ENCODE assay signal across 5 fruit fly cellular contexts in the genomic region with DNA sequence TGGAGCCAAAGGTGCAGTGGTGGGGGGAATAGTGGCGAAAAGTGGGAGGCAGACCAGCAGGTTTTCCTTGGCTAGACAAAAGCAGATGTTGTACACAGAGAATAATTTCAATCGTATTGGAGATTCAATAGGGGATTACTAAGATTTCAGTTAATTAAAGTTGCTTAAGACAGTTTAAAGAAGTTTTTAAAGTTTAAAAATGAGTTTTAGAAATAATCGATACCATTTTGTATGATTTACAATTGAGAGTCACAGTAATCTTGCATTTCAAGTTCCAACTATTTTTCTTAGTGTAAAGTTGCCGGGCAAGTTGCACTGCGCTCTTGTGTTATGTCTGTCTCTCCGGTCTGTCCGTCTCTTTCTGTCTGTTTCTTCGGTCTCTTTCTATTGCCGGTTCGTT.
A peak's percentile ranks its signal among the peaks of the same experiment; 100 is the strongest.
TF ChIP-seq lines count a peak whose summit lies in the region.

No protein-coding gene starts in this region.

TF ChIP-seq in whole organism, adult, 20 proteins besides CTCF, POLR2A, EP300 and RAD21 (continued from another document):
- TF ChIP-seq CG14711 (tag; optimal IDR thresholded peaks at IDR 0.05; lab: Kevin White, UChicago): peak; percentile 45

TF ChIP-seq in whole organism, embryonic, 481 proteins besides CTCF, POLR2A, EP300 and RAD21 (continued from another document and continues in another):
- 0 out of 2 replicates have a peak, but pooled peaks have one; percentile 18 for TF ChIP-seq Gsc (GFP tag; IDR thresholded peaks at IDR 0.05; lab: Robert Waterston, UW)
- peak; percentile 72 for TF ChIP-seq row (GFP tag; IDR thresholded peaks at IDR 0.05; lab: Robert Waterston, UW)
- TF ChIP-seq unpg (GFP tag; optimal IDR thresholded peaks at IDR 0.05; lab: Kevin White, UChicago): peak; percentile 44
- peak; percentile 44 for TF ChIP-seq H2.0 (GFP tag; IDR thresholded peaks at IDR 0.05; lab: Robert Waterston, UW)
- peak; percentile 41 for TF ChIP-seq Ets65A (GFP tag; lab: Kevin White, UChicago)
- TF ChIP-seq ind (GFP tag; optimal IDR thresholded peaks at IDR 0.05; lab: Kevin White, UChicago): peak; percentile 47
- TF ChIP-seq B-H1 (GFP tag; IDR thresholded peaks at IDR 0.05; lab: Robert Waterston, UW): peak; percentile 25; the same call in 1 of the 3 replicates
- 0 out of 2 replicates have a peak, but pooled peaks have one; percentile 24 for TF ChIP-seq gt (GFP tag; IDR thresholded peaks at IDR 0.05; lab: Robert Waterston, UW)
- TF ChIP-seq gcm2 (GFP tag; optimal IDR thresholded peaks at IDR 0.05; lab: Kevin White, UChicago): no peak
- TF ChIP-seq CG42726 (GFP tag; IDR thresholded peaks at IDR 0.05; lab: Robert Waterston, UW; ENCODE audit: partially characterized antibody): no peak
- TF ChIP-seq CG17568 (GFP tag; optimal IDR thresholded peaks at IDR 0.05; lab: Kevin White, UChicago): no peak
- TF ChIP-seq zfh1 (GFP tag; IDR thresholded peaks at IDR 0.05; lab: Robert Waterston, UW): peak; percentile 51; the same call in 1 of the 3 replicates
- TF ChIP-seq Nf-YA (GFP tag; IDR thresholded peaks at IDR 0.05; lab: Robert Waterston, UW): peak; percentile 69
- TF ChIP-seq crol (GFP tag; IDR thresholded peaks at IDR 0.05; lab: Robert Waterston, UW): no peak
- TF ChIP-seq wor (GFP tag; IDR thresholded peaks at IDR 0.05; lab: Robert Waterston, UW): peak; percentile 66; the same call in 1 of the 2 replicates
- no peak for TF ChIP-seq toy (GFP tag; IDR thresholded peaks at IDR 0.05; lab: Robert Waterston, UW)
- TF ChIP-seq CG12391 (tag; optimal IDR thresholded peaks at IDR 0.05; lab: Kevin White, UChicago): peak; percentile 53
- TF ChIP-seq CG1792 (GFP tag; optimal IDR thresholded peaks at IDR 0.05; lab: Kevin White, UChicago): peak; percentile 57
- no peak for TF ChIP-seq GATAe (GFP tag; conservative IDR thresholded peaks at IDR 0.05; lab: Robert Waterston, UW)
- TF ChIP-seq CG18764 (GFP tag; optimal IDR thresholded peaks at IDR 0.05; lab: Kevin White, UChicago): peak; percentile 18
- peak; percentile 75 for TF ChIP-seq Sox102F (GFP tag; optimal IDR thresholded peaks at IDR 0.05; lab: Kevin White, UChicago)
- no peak for TF ChIP-seq CG15073 (GFP tag; optimal IDR thresholded peaks at IDR 0.05; lab: Kevin White, UChicago)
- peak; percentile 24 to 42 for TF ChIP-seq chif (GFP tag; optimal IDR thresholded peaks at IDR 0.05; lab: Kevin White, UChicago)
- TF ChIP-seq CG18599 (GFP tag; optimal IDR thresholded peaks at IDR 0.05; lab: Kevin White, UChicago): peak; percentile 36
- no peak for TF ChIP-seq CG12299 (tag; optimal IDR thresholded peaks at IDR 0.05; lab: Kevin White, UChicago)
- peak; percentile 49 for TF ChIP-seq CG7839 (tag; optimal IDR thresholded peaks at IDR 0.05; lab: Kevin White, UChicago)
- TF ChIP-seq Ptx1 (GFP tag; IDR thresholded peaks at IDR 0.05; lab: Robert Waterston, UW): peak; percentile 78
- TF ChIP-seq tap (tag; optimal IDR thresholded peaks at IDR 0.05; lab: Kevin White, UChicago): no peak
- TF ChIP-seq CG14441 (GFP tag; IDR thresholded peaks at IDR 0.05; lab: Robert Waterston, UW): peak; percentile 74
- peak; percentile 26 for TF ChIP-seq CG4820 (GFP tag; optimal IDR thresholded peaks at IDR 0.05; lab: Kevin White, UChicago)
- TF ChIP-seq CG10267 (tag; optimal IDR thresholded peaks at IDR 0.05; lab: Kevin White, UChicago): peak; percentile 40

TF ChIP-seq in whole organism, prepupa, 60 proteins besides CTCF, POLR2A, EP300 and RAD21 (continued from another document and continues in another):
- no peak for TF ChIP-seq CG6854 (GFP tag; optimal IDR thresholded peaks at IDR 0.05; lab: Kevin White, UChicago)
- TF ChIP-seq CG8632 (GFP tag; optimal IDR thresholded peaks at IDR 0.05; lab: Kevin White, UChicago): peak; percentile 88
- TF ChIP-seq net (GFP tag; optimal IDR thresholded peaks at IDR 0.05; lab: Kevin White, UChicago): peak; percentile 92
- no peak for TF ChIP-seq fkh (GFP tag; optimal IDR thresholded peaks at IDR 0.05; lab: Kevin White, UChicago)
- TF ChIP-seq Smox (GFP tag; optimal IDR thresholded peaks at IDR 0.05; lab: Kevin White, UChicago): peak; percentile 75
- TF ChIP-seq CG10631 (GFP tag; optimal IDR thresholded peaks at IDR 0.05; lab: Kevin White, UChicago): peak; percentile 88
- TF ChIP-seq Sox15 (GFP tag; optimal IDR thresholded peaks at IDR 0.05; lab: Kevin White, UChicago): peak; percentile 82
- peak; percentile 96 for TF ChIP-seq CG11762 (GFP tag; optimal IDR thresholded peaks at IDR 0.05; lab: Kevin White, UChicago; ENCODE audit: insufficient read depth)
- peak; percentile 77 for TF ChIP-seq CG16779 (tag; optimal IDR thresholded peaks at IDR 0.05; lab: Kevin White, UChicago)
- TF ChIP-seq CG11902 (GFP tag; optimal IDR thresholded peaks at IDR 0.05; lab: Kevin White, UChicago): peak; percentile 73
- TF ChIP-seq esn (GFP tag; optimal IDR thresholded peaks at IDR 0.05; lab: Kevin White, UChicago): peak; percentile 82
- peak; percentile 95 for TF ChIP-seq CG4318 (GFP tag; optimal IDR thresholded peaks at IDR 0.05; lab: Kevin White, UChicago)
- TF ChIP-seq CG3919 (GFP tag; optimal IDR thresholded peaks at IDR 0.05; lab: Kevin White, UChicago): peak; percentile 97
- TF ChIP-seq CG11294 (GFP tag; IDR thresholded peaks at IDR 0.05; lab: Robert Waterston, UW): peak; percentile 88
- peak; percentile 41 for TF ChIP-seq Hr38 (GFP tag; optimal IDR thresholded peaks at IDR 0.05; lab: Kevin White, UChicago)
- peak; percentile 88 for TF ChIP-seq cyc (GFP tag; optimal IDR thresholded peaks at IDR 0.05; lab: Kevin White, UChicago)
- TF ChIP-seq lz (GFP tag; optimal IDR thresholded peaks at IDR 0.05; lab: Kevin White, UChicago): peak; percentile 64
- TF ChIP-seq CG34406 (GFP tag; optimal IDR thresholded peaks at IDR 0.05; lab: Kevin White, UChicago): peak; percentile 89
- peak; percentile 95 to 97 for TF ChIP-seq ss (GFP tag; optimal IDR thresholded peaks at IDR 0.05; lab: Kevin White, UChicago)
- TF ChIP-seq CG6792 (GFP tag; optimal IDR thresholded peaks at IDR 0.05; lab: Kevin White, UChicago): peak; percentile 83
- TF ChIP-seq Eip93F (GFP tag; optimal IDR thresholded peaks at IDR 0.05; lab: Kevin White, UChicago): no peak
- TF ChIP-seq CG6276 (GFP tag; optimal IDR thresholded peaks at IDR 0.05; lab: Kevin White, UChicago): peak; percentile 99
- peak; percentile 95 for TF ChIP-seq Sox14 (GFP tag; optimal IDR thresholded peaks at IDR 0.05; lab: Kevin White, UChicago)
- peak; percentile 92 for TF ChIP-seq dsx (GFP tag; optimal IDR thresholded peaks at IDR 0.05; lab: Kevin White, UChicago; ENCODE audit: poor library complexity, severe bottlenecking)
- TF ChIP-seq Ets96B (tag; optimal IDR thresholded peaks at IDR 0.05; lab: Kevin White, UChicago): peak; percentile 98
- peak; percentile 97 for TF ChIP-seq CG6163 (GFP tag; IDR thresholded peaks at IDR 0.05; lab: Robert Waterston, UW)
- peak; percentile 97 for TF ChIP-seq Hr4 (GFP tag; optimal IDR thresholded peaks at IDR 0.05; lab: Kevin White, UChicago)
- TF ChIP-seq Hr39 (GFP tag; optimal IDR thresholded peaks at IDR 0.05; lab: Kevin White, UChicago): peak; percentile 79
- TF ChIP-seq salr (GFP tag; optimal IDR thresholded peaks at IDR 0.05; lab: Kevin White, UChicago): peak; percentile 81 to 96
- TF ChIP-seq eg (GFP tag; IDR thresholded peaks at IDR 0.05; lab: Robert Waterston, UW): peak; percentile 95
- peak; percentile 98 for TF ChIP-seq Lpt (GFP tag; optimal IDR thresholded peaks at IDR 0.05; lab: Kevin White, UChicago)
- peak; percentile 95 for TF ChIP-seq achi (GFP tag; optimal IDR thresholded peaks at IDR 0.05; lab: Kevin White, UChicago)

TF ChIP-seq in whole organism, pupa, 21 proteins besides CTCF, POLR2A, EP300 and RAD21 (continued from another document):
- peak; percentile 92 for TF ChIP-seq rn (GFP tag; IDR thresholded peaks at IDR 0.05; lab: Robert Waterston, UW)

TF ChIP-seq in whole organism, wandering third instar larva, 38 proteins besides CTCF, POLR2A, EP300 and RAD21 (continued from another document):
- TF ChIP-seq dmrt93B (GFP tag; optimal IDR thresholded peaks at IDR 0.05; lab: Kevin White, UChicago) (peak; percentile 54), brk (GFP tag; optimal IDR thresholded peaks at IDR 0.05; lab: Kevin White, UChicago) (no peak), sage (GFP tag; optimal IDR thresholded peaks at IDR 0.05; lab: Kevin White, UChicago) (peak; percentile 5), br (GFP tag; optimal IDR thresholded peaks at IDR 0.05; lab: Kevin White, UChicago) (peak; percentile 40), Hnf4 (GFP tag; optimal IDR thresholded peaks at IDR 0.05; lab: Kevin White, UChicago) (peak; percentile 11), N (GFP tag; optimal IDR thresholded peaks at IDR 0.05; lab: Kevin White, UChicago) (no peak), Dfd (GFP tag; optimal IDR thresholded peaks at IDR 0.05; lab: Kevin White, UChicago) (no peak), Dif (GFP tag; optimal IDR thresholded peaks at IDR 0.05; lab: Kevin White, UChicago; ENCODE audit: partially characterized antibody) (no peak), CG32264 (GFP tag; optimal IDR thresholded peaks at IDR 0.05; lab: Kevin White, UChicago) (peak; percentile 47), Abd-B (GFP tag; optimal IDR thresholded peaks at IDR 0.05; lab: Kevin White, UChicago) (no peak), Rel (GFP tag; optimal IDR thresholded peaks at IDR 0.05; lab: Kevin White, UChicago) (no peak), Rel (tag; optimal IDR thresholded peaks at IDR 0.05; lab: Kevin White, UChicago) (no peak), GATAd (GFP tag; optimal IDR thresholded peaks at IDR 0.05; lab: Kevin White, UChicago) (no peak), dsf (GFP tag; optimal IDR thresholded peaks at IDR 0.05; lab: Kevin White, UChicago; ENCODE audit: borderline replicate concordance) (no peak), jim (GFP tag; optimal IDR thresholded peaks at IDR 0.05; lab: Kevin White, UChicago) (no peak), Hr83 (GFP tag; optimal IDR thresholded peaks at IDR 0.05; lab: Kevin White, UChicago; ENCODE audit: poor library complexity, severe bottlenecking) (no peak), CrebA (GFP tag; optimal IDR thresholded peaks at IDR 0.05; lab: Kevin White, UChicago; ENCODE audit: borderline replicate concordance) (no peak)
